Worm (Caenorhabditis elegans) whole organism, L3 larva: ENCODE measurements around the gene VM106R.1.

Experiments used
- aly-2 ChIP-seq: fragments of 150-350 bp; optimal IDR thresholded peaks from 2 replicates; lab custom pipeline; 2014; ENCODE audit warnings: missing biosample characterization, missing genetic modification characterization
- ama-1 ChIP-seq: fragments of 150-350 bp; optimal IDR thresholded peaks from 2 replicates; lab custom pipeline; 2018
- ceh-28 ChIP-seq: fragments of 150-350 bp; optimal IDR thresholded peaks from 2 replicates; lab custom pipeline; 2014; ENCODE audit warnings: missing biosample characterization, missing genetic modification reagents, missing genetic modification characterization
- elt-2 ChIP-seq: sonication (generic microtip); optimal IDR thresholded peaks from 2 replicates; lab custom pipeline; 2016; ENCODE audit warnings: missing genetic modification reagents, mild to moderate bottlenecking, missing genetic modification characterization, missing compliant biosample characterization
- lsy-12 ChIP-seq: sonication (generic microtip); optimal IDR thresholded peaks from 2 replicates; lab custom pipeline; 2016; ENCODE audit warnings: mild to moderate bottlenecking, missing genetic modification characterization, missing compliant biosample characterization
- mdl-1 ChIP-seq: fragments of 150-350 bp; optimal IDR thresholded peaks from 2 replicates; lab custom pipeline; 2014; ENCODE audit warnings: missing biosample characterization, missing genetic modification characterization
- nhr-25 ChIP-seq: sonication (generic microtip); optimal IDR thresholded peaks from 2 replicates; lab custom pipeline; 2017; ENCODE audit warnings: missing biosample characterization, missing genetic modification characterization
- nhr-28 ChIP-seq: fragments of 150-350 bp; optimal IDR thresholded peaks from 2 replicates; lab custom pipeline; 2014; ENCODE audit warnings: missing biosample characterization, missing genetic modification characterization
- snpc-4 ChIP-seq: fragments of 150-350 bp; optimal IDR thresholded peaks from 2 replicates; lab custom pipeline; 2014; ENCODE audit warnings: missing biosample characterization, missing genetic modification characterization

ce11 chrII:10857077-10857476 lies 28.1 kb upstream of the VM106R.1 start, which contains the start of gene M106.7:
- TF ChIP-seq mdl-1 (tag; lab: Kevin White, UChicago) (no peak), nhr-25 (tag; lab: Kevin White, UChicago) (no peak), elt-2 (no peak), ceh-28 (no peak), nhr-28 (tag; lab: Kevin White, UChicago) (no peak), ama-1 (lab: Kevin White, UChicago) (no peak), snpc-4 (no peak), aly-2 (tag; lab: Kevin White, UChicago) (no peak), lsy-12 (tag; lab: Kevin White, UChicago) (no peak)
